Worm (Caenorhabditis elegans): ENCODE measurements around the gene F46B6.2.

The F46B6.2 gene

ce11 chrV:9729462-9730162, 42.5 kb upstream of the F46B6.2 start, which contains the start of the genes aagr-3 and drap-1 (continued):
- peak; percentile 54 for TF ChIP-seq snpc-3.4 (tag; optimal IDR thresholded peaks at IDR 0.05)
- TF ChIP-seq ZK185.1 (tag; optimal IDR thresholded peaks at IDR 0.05; ENCODE audit: poor library complexity, severe bottlenecking), result no peak
- TF ChIP-seq Y67H2A.10 (GFP tag; conservative IDR thresholded peaks at IDR 0.05), result no peak
- no peak for TF ChIP-seq nhr-179 (tag; optimal IDR thresholded peaks at IDR 0.05)
- no peak for TF ChIP-seq bed-2 (GFP tag; IDR thresholded peaks at IDR 0.05)
- no peak for TF ChIP-seq let-607 (tag; optimal IDR thresholded peaks at IDR 0.05)
- no peak for TF ChIP-seq ets-4 (GFP tag; optimal IDR thresholded peaks at IDR 0.05)
- no peak for TF ChIP-seq Y56A3A.18 (GFP tag; IDR thresholded peaks at IDR 0.05)
- no peak for TF ChIP-seq zim-3 (tag; optimal IDR thresholded peaks at IDR 0.05)
- no peak for TF ChIP-seq lin-35 (GFP tag; optimal IDR thresholded peaks at IDR 0.05)
- TF ChIP-seq Y79H2A.3 (GFP tag; conservative IDR thresholded peaks at IDR 0.05), result no peak
- TF ChIP-seq madf-3 (GFP tag; IDR thresholded peaks at IDR 0.05), result no peak
- no peak for TF ChIP-seq F39B2.1 (GFP tag; IDR thresholded peaks at IDR 0.05)
- no peak for TF ChIP-seq nhr-27 (tag; optimal IDR thresholded peaks at IDR 0.05)
- TF ChIP-seq C17E4.6 (GFP tag; IDR thresholded peaks at IDR 0.05), result no peak
- no peak for TF ChIP-seq nfyb-1 (GFP tag; IDR thresholded peaks at IDR 0.05)
- TF ChIP-seq snpc-4 (GFP tag; optimal IDR thresholded peaks at IDR 0.05), result no peak
- TF ChIP-seq snpc-4 (tag; optimal IDR thresholded peaks at IDR 0.05), result peak in 1 of 4 experiments; percentile 8
- TF ChIP-seq aptf-3 (GFP tag; IDR thresholded peaks at IDR 0.05), result no peak
- no peak for TF ChIP-seq ztf-26 (tag; optimal IDR thresholded peaks at IDR 0.05)
- TF ChIP-seq tbp1 (GFP tag; optimal IDR thresholded peaks at IDR 0.05), result peak; percentile 0
- no peak for TF ChIP-seq B0336.3 (GFP tag; IDR thresholded peaks at IDR 0.05)
- TF ChIP-seq F49E8.2 (tag; optimal IDR thresholded peaks at IDR 0.05; ENCODE audit: insufficient read depth), result no peak
- TF ChIP-seq lir-1 (GFP tag; conservative IDR thresholded peaks at IDR 0.05), result no peak
- no peak for TF ChIP-seq cebp-1 (GFP tag; IDR thresholded peaks at IDR 0.05)
- TF ChIP-seq cebp-1 (tag; optimal IDR thresholded peaks at IDR 0.05), result peak; percentile 40
- no peak for TF ChIP-seq unc-130 (GFP tag; optimal IDR thresholded peaks at IDR 0.05)
- no peak for TF ChIP-seq hlh-12 (tag; optimal IDR thresholded peaks at IDR 0.05)
- no peak for TF ChIP-seq hrde-1 (tag; optimal IDR thresholded peaks at IDR 0.05; ENCODE audit: borderline replicate concordance)
- TF ChIP-seq K12H6.12 (tag; optimal IDR thresholded peaks at IDR 0.05), result no peak
- peak; percentile 3 for TF ChIP-seq efl-1 (GFP tag; optimal IDR thresholded peaks at IDR 0.05)
- no peak for TF ChIP-seq ztf-25 (GFP tag; IDR thresholded peaks at IDR 0.05)
- no peak for TF ChIP-seq hmg-20 (GFP tag; IDR thresholded peaks at IDR 0.05)
- TF ChIP-seq ceh-79 (tag; optimal IDR thresholded peaks at IDR 0.05), result no peak
- no peak for TF ChIP-seq cebp-2 (GFP tag; IDR thresholded peaks at IDR 0.05)
- TF ChIP-seq rcor-1 (GFP tag; IDR thresholded peaks at IDR 0.05), result no peak
- no peak for TF ChIP-seq sptf-2 (GFP tag; optimal IDR thresholded peaks at IDR 0.05)
- TF ChIP-seq snpc-1.3 (tag; optimal IDR thresholded peaks at IDR 0.05; ENCODE audit: insufficient read depth), result no peak
- no peak for TF ChIP-seq K11D2.4 (GFP tag; IDR thresholded peaks at IDR 0.05)
- no peak for TF ChIP-seq gei-17 (GFP tag; optimal IDR thresholded peaks at IDR 0.05)
- TF ChIP-seq nhr-120 (GFP tag; IDR thresholded peaks at IDR 0.05), result no peak
- no peak for TF ChIP-seq aptf-2 (GFP tag; conservative IDR thresholded peaks at IDR 0.05)
- TF ChIP-seq F37B4.10 (GFP tag; IDR thresholded peaks at IDR 0.05), result no peak
- no peak for TF ChIP-seq fkh-3 (tag; optimal IDR thresholded peaks at IDR 0.05)
- TF ChIP-seq dpff-1 (tag; optimal IDR thresholded peaks at IDR 0.05), result no peak
- no peak for TF ChIP-seq F55B11.4 (tag; optimal IDR thresholded peaks at IDR 0.05; ENCODE audit: borderline replicate concordance, insufficient read depth)
- TF ChIP-seq snpc-1.1 (tag; optimal IDR thresholded peaks at IDR 0.05; ENCODE audit: insufficient read depth), result no peak
